Worm (Caenorhabditis elegans): ENCODE results near the gene rpb-6.

rpb-6 gene

DNA sequence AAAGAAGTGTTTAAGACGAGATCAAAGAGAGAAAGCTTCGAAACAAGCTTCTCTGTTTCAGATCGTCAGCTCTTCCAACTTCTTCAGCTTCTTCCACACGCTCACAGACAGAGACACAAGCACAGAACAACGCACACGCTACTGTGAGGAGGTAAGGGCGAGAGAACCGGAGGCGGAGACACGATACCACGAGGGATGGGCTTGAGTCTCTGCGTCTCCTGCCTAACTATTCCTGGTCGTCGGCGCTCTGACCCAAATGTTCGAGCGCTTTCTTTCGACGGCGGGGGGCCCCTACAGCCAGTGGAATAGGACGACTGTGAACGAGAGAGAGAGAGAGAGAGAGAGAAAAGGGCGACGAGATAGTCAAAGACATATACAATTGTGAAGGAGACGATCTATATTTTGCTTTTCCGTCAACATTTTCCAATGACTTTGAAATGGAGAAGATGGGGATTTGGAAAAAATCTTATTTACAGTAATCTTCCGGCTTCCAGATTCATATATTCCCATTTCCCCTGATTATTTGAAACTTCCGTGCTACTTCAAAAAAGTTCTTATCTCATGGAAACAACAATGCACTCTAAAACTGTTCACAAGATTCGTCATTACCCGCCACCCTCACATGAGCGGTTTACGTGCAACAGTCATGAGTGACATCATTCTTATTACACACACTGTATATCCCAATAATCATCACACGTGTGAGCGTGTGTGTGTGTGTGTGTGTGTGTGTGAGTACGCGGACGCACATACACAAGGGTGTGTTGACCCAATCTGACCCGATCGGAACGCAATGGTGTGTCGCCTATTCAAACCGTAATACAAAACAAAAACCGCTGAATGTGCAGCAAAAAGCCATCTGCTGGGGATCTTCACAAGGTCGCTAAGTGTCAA, 30.2 kb upstream of the rpb-6 start (continued):
- no peak for TF ChIP-seq ces-1 (GFP tag; optimal IDR thresholded peaks at IDR 0.05)
- no peak for TF ChIP-seq ceh-32 (tag; optimal IDR thresholded peaks at IDR 0.05; ENCODE audit: poor library complexity)
- TF ChIP-seq F10B5.3 (tag; optimal IDR thresholded peaks at IDR 0.05) = no peak
- no peak for TF ChIP-seq lir-3 (tag; optimal IDR thresholded peaks at IDR 0.05)
- TF ChIP-seq daf-12 (tag; optimal IDR thresholded peaks at IDR 0.05) = no peak
- peak in 1 of 2 experiments; percentile 99 for TF ChIP-seq unc-62 (GFP tag; optimal IDR thresholded peaks at IDR 0.05 in 1 of 2)
- no peak for TF ChIP-seq unc-62 (tag; optimal IDR thresholded peaks at IDR 0.05)
- TF ChIP-seq zfp-2 (tag; optimal IDR thresholded peaks at IDR 0.05) = peak; percentile 1
- TF ChIP-seq madf-9 (GFP tag; conservative IDR thresholded peaks at IDR 0.05) = peak; percentile 33; the same call in 1 of the 2 replicates
- TF ChIP-seq sdz-12 (GFP tag; optimal IDR thresholded peaks at IDR 0.05) = no peak
- no peak for TF ChIP-seq ZK546.5 (tag; optimal IDR thresholded peaks at IDR 0.05)
- TF ChIP-seq T20F7.1 (GFP tag; optimal IDR thresholded peaks at IDR 0.05) = peak; percentile 66
- peak; percentile 89 for TF ChIP-seq mep-1 (tag; optimal IDR thresholded peaks at IDR 0.05)
- TF ChIP-seq nhr-237 (tag; optimal IDR thresholded peaks at IDR 0.05) = no peak
- no peak for TF ChIP-seq attf-4 (tag; optimal IDR thresholded peaks at IDR 0.05)
- TF ChIP-seq aha-1 (tag) = peak; percentile 100
- peak; percentile 66 for TF ChIP-seq lin-38 (GFP tag; IDR thresholded peaks at IDR 0.05)
- TF ChIP-seq lsy-2 (tag; optimal IDR thresholded peaks at IDR 0.05) = peak; percentile 74 to 76
- TF ChIP-seq F26F4.8 (GFP tag; conservative IDR thresholded peaks at IDR 0.05) = no peak
- TF ChIP-seq lim-7 (GFP tag; IDR thresholded peaks at IDR 0.05) = peak; percentile 74
- TF ChIP-seq T26A8.4 (GFP tag; IDR thresholded peaks at IDR 0.05) = peak; percentile 69
- TF ChIP-seq lin-39 (tag; optimal IDR thresholded peaks at IDR 0.05) = peak; percentile 76
- TF ChIP-seq mes-2 (tag; optimal IDR thresholded peaks at IDR 0.05; ENCODE audit: poor library complexity, severe bottlenecking) = peak; percentile 78
- TF ChIP-seq nhr-10 (tag; optimal IDR thresholded peaks at IDR 0.05) = peak; percentile 56
- no peak for TF ChIP-seq Y48G9A.11 (GFP tag; IDR thresholded peaks at IDR 0.05)
- peak; percentile 76 for TF ChIP-seq dmd-6 (GFP tag; IDR thresholded peaks at IDR 0.05)
- TF ChIP-seq mxl-2 (GFP tag; conservative IDR thresholded peaks at IDR 0.05) = no peak
- peak; percentile 16 for TF ChIP-seq unc-130 (GFP tag; optimal IDR thresholded peaks at IDR 0.05)
- TF ChIP-seq ctbp-1 (GFP tag; IDR thresholded peaks at IDR 0.05) = peak; percentile 86
- TF ChIP-seq F44E2.7 (GFP tag; IDR thresholded peaks at IDR 0.05) = no peak
- TF ChIP-seq hmg-1.1 (GFP tag; IDR thresholded peaks at IDR 0.05) = peak; percentile 88
- TF ChIP-seq rbr-2 (tag; optimal IDR thresholded peaks at IDR 0.05) = peak; percentile 91
- TF ChIP-seq madf-5 (GFP tag; IDR thresholded peaks at IDR 0.05) = peak in 1 of 2 experiments; percentile 75; a peak in 1 of 4 replicates
- peak; percentile 4 for TF ChIP-seq duxl-1 (tag; optimal IDR thresholded peaks at IDR 0.05; ENCODE audit: poor library complexity)
- TF ChIP-seq zag-1 (tag; optimal IDR thresholded peaks at IDR 0.05) = no peak
- peak; percentile 61; the same call in 1 of the 2 replicates for TF ChIP-seq ceh-20 (GFP tag; IDR thresholded peaks at IDR 0.05)
- no peak for TF ChIP-seq nhr-111 (GFP tag; optimal IDR thresholded peaks at IDR 0.05)
- peak; percentile 96 for TF ChIP-seq set-16 (GFP tag; IDR thresholded peaks at IDR 0.05)
- TF ChIP-seq aly-2 (tag; optimal IDR thresholded peaks at IDR 0.05) = no peak
- no peak for TF ChIP-seq dmd-8 (GFP tag; IDR thresholded peaks at IDR 0.05)
- TF ChIP-seq lin-15B (tag; optimal IDR thresholded peaks at IDR 0.05) = no peak
- peak; percentile 32 for TF ChIP-seq nhr-102 (tag; optimal IDR thresholded peaks at IDR 0.05)
- peak; percentile 99 for TF ChIP-seq nhr-11 (tag; optimal IDR thresholded peaks at IDR 0.05)
- no peak for TF ChIP-seq ztf-11 (tag; optimal IDR thresholded peaks at IDR 0.05)
- TF ChIP-seq hlh-30 (tag; optimal IDR thresholded peaks at IDR 0.05; ENCODE audit: insufficient read depth) = peak; percentile 96
- no peak for TF ChIP-seq egl-27 (tag; optimal IDR thresholded peaks at IDR 0.05)
- TF ChIP-seq tra-1 (GFP tag; IDR thresholded peaks at IDR 0.05) = peak; percentile 31; the same call in 1 of the 2 replicates
- TF ChIP-seq saeg-2 (GFP tag; IDR thresholded peaks at IDR 0.05) = 0 out of 2 replicates have a peak, but pooled peaks have one; percentile 28
- peak; percentile 71 for TF ChIP-seq dve-1 (tag; optimal IDR thresholded peaks at IDR 0.05; ENCODE audit: insufficient read depth)
